Worm (Caenorhabditis elegans): ENCODE measurements around the gene clec-151.

DNA sequence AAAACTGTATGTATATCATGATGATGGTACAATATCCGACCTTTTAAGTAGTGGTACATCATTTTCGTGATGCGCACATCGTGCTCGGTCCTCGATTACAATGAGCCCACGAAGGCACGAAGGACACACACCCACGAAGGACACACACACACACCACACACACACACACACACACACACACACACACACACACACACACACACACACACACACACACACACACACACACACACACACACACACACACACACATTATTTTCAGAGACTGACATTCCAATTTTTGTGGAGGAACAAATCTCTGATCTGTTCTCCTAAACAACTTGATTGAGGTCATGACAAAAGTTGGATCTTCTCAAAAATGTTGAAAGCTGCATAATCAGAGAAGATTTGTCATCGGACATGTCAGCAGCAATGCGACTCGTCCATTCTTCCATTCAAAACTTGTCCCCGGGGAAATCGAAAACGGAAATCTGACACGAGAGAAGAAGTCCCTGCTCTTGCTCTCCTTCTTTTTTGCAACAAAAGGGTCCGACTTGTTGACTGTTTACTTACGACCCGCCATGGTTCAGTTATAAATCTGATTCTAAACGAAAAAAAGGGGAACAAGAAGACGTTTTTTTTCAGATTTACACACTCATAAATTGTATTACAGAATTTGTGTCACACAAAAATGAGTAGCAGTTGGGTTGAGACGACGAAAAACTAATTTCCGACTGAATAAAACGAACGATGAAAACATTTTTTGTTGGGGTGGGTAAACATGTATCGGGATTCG lies 1.9 kb upstream of the clec-151 start:
- TF ChIP-seq tbx-37 (GFP tag; conservative IDR thresholded peaks at IDR 0.05) (no peak), ama-1 (optimal IDR thresholded peaks at IDR 0.05) (no peak), scrt-1 (GFP tag; IDR thresholded peaks at IDR 0.05) (no peak), B0310.2 (tag; optimal IDR thresholded peaks at IDR 0.05) (no peak), tbx-11 (GFP tag; IDR thresholded peaks at IDR 0.05) (no peak), ceh-13 (GFP tag; optimal IDR thresholded peaks at IDR 0.05) (no peak), sea-1 (GFP tag; conservative IDR thresholded peaks at IDR 0.05) (no peak), aly-1 (tag; optimal IDR thresholded peaks at IDR 0.05) (no peak), flt-1 (GFP tag; IDR thresholded peaks at IDR 0.05) (no peak), ceh-36 (tag; optimal IDR thresholded peaks at IDR 0.05) (no peak), hnd-1 (tag; optimal IDR thresholded peaks at IDR 0.05) (no peak), hmbx-1 (tag; optimal IDR thresholded peaks at IDR 0.05) (no peak), F13C5.2 (tag; optimal IDR thresholded peaks at IDR 0.05) (no peak), hmg-4 (GFP tag; optimal IDR thresholded peaks at IDR 0.05) (no peak)

Data from whole organism, early embryonic.